Worm (Caenorhabditis elegans) whole organism, late embryonic: ENCODE data around the gene ints-7.

Experiments used
- C08G9.2 ChIP-seq: sonication (generic microtip); optimal IDR thresholded peaks from 2 replicates; lab custom pipeline; 2016; ENCODE audit warnings: mild to moderate bottlenecking, missing genetic modification characterization, moderate library complexity, missing compliant biosample characterization
- K02D7.2 ChIP-seq: sonication (generic microtip); optimal IDR thresholded peaks from 2 replicates; lab custom pipeline; 2017; ENCODE audit warnings: mild to moderate bottlenecking, missing genetic modification characterization, missing compliant biosample characterization
- K09A11.1 ChIP-seq: sonication (generic microtip); optimal IDR thresholded peaks from 2 replicates; lab custom pipeline; 2017; ENCODE audit warnings: antibody characterized with exemption, mild to moderate bottlenecking, missing genetic modification characterization, missing compliant biosample characterization; ENCODE audit not compliant: insufficient read depth
- ahr-1 ChIP-seq: sonication (generic microtip); optimal IDR thresholded peaks from 2 replicates; lab custom pipeline; 2016; ENCODE audit warnings: missing genetic modification characterization, missing compliant biosample characterization
- ama-1 ChIP-seq: fragments of 150-350 bp; optimal IDR thresholded peaks from 2 replicates; lab custom pipeline; 2014
- ceh-18 ChIP-seq: sonication (generic microtip); optimal IDR thresholded peaks from 2 replicates; lab custom pipeline; 2016; ENCODE audit warnings: missing genetic modification characterization, missing compliant biosample characterization
- ceh-24 ChIP-seq: sonication (generic microtip); optimal IDR thresholded peaks from 2 replicates; lab custom pipeline; 2016; ENCODE audit warnings: mild to moderate bottlenecking, missing genetic modification characterization, missing compliant biosample characterization
- ceh-30 ChIP-seq: fragments of 150-350 bp; optimal IDR thresholded peaks from 2 replicates; lab custom pipeline; 2014; ENCODE audit warnings: missing biosample characterization, missing genetic modification characterization
- ceh-31 ChIP-seq: sonication (generic microtip); optimal IDR thresholded peaks from 2 replicates; lab custom pipeline; 2016; ENCODE audit warnings: missing genetic modification characterization, missing compliant biosample characterization
- ceh-34 ChIP-seq: sonication (generic microtip); optimal IDR thresholded peaks from 2 replicates; lab custom pipeline; 2016; ENCODE audit warnings: mild to moderate bottlenecking, missing genetic modification characterization, missing compliant biosample characterization
- ceh-6 ChIP-seq: fragments of 200-800 bp; sonication (Bioruptor generic); optimal IDR thresholded peaks from 2 replicates; lab custom pipeline; 2018; ENCODE audit warnings: mild to moderate bottlenecking, missing genetic modification characterization, missing compliant biosample characterization
- elt-2 ChIP-seq: sonication (generic microtip); optimal IDR thresholded peaks from 2 replicates; lab custom pipeline; 2016; ENCODE audit warnings: missing genetic modification reagents, missing genetic modification characterization, missing compliant biosample characterization
- ets-4 ChIP-seq: sonication (generic microtip); optimal IDR thresholded peaks from 2 replicates; lab custom pipeline; 2016; ENCODE audit warnings: missing genetic modification characterization, missing compliant biosample characterization
- eyg-1 ChIP-seq: sonication (generic microtip); optimal IDR thresholded peaks from 2 replicates; lab custom pipeline; 2016; ENCODE audit warnings: missing genotype, missing genetic modification characterization, missing compliant biosample characterization
- gmeb-2 ChIP-seq: sonication (generic microtip); optimal IDR thresholded peaks from 2 replicates; lab custom pipeline; 2016; ENCODE audit warnings: missing genetic modification characterization, inconsistent platforms, missing compliant biosample characterization
- hlh-13 ChIP-seq: fragments of 200-800 bp; sonication (Bioruptor generic); optimal IDR thresholded peaks from 2 replicates; lab custom pipeline; 2018; ENCODE audit warnings: mild to moderate bottlenecking, missing genetic modification characterization, missing compliant biosample characterization
- lim-6 ChIP-seq: sonication (generic microtip); optimal IDR thresholded peaks from 2 replicates; lab custom pipeline; 2016; ENCODE audit warnings: missing genetic modification characterization, missing compliant biosample characterization
- lin-11 ChIP-seq: fragments of 200-800 bp; sonication (Bioruptor generic); optimal IDR thresholded peaks from 2 replicates; lab custom pipeline; 2018; ENCODE audit warnings: mild to moderate bottlenecking, missing genetic modification characterization, missing compliant biosample characterization
- nfya-1 ChIP-seq: sonication (generic microtip); optimal IDR thresholded peaks from 2 replicates; lab custom pipeline; 2017; ENCODE audit warnings: missing genetic modification characterization, mild to moderate bottlenecking, missing compliant biosample characterization, antibody characterized with exemption, moderate library complexity
- nhr-232 ChIP-seq: sonication (generic microtip); optimal IDR thresholded peaks from 2 replicates; lab custom pipeline; 2016; ENCODE audit warnings: missing genetic modification characterization, missing compliant biosample characterization
- npax-4 ChIP-seq: sonication (generic microtip); optimal IDR thresholded peaks from 2 replicates; lab custom pipeline; 2016; ENCODE audit warnings: missing genetic modification characterization, missing compliant biosample characterization
- pag-3 ChIP-seq: sonication (generic microtip); optimal IDR thresholded peaks from 2 replicates; lab custom pipeline; 2016; ENCODE audit warnings: missing compliant biosample characterization, missing genetic modification characterization, borderline replicate concordance
- pqm-1 ChIP-seq: sonication (generic microtip); optimal IDR thresholded peaks from 2 replicates; lab custom pipeline; 2016; ENCODE audit warnings: missing genetic modification characterization, missing compliant biosample characterization
- pros-1 ChIP-seq: fragments of 150-350 bp; optimal IDR thresholded peaks from 2 replicates; lab custom pipeline; 2014; ENCODE audit warnings: missing biosample characterization, missing genetic modification reagents, missing genetic modification characterization
- rnt-1 ChIP-seq: sonication (generic microtip); optimal IDR thresholded peaks from 2 replicates; lab custom pipeline; 2016; ENCODE audit warnings: missing genetic modification characterization, missing compliant biosample characterization
- syd-9 ChIP-seq: sonication (generic microtip); optimal IDR thresholded peaks from 2 replicates; lab custom pipeline; 2016; ENCODE audit warnings: mild to moderate bottlenecking, missing genetic modification characterization, moderate library complexity, missing compliant biosample characterization
- tbx-2 ChIP-seq: sonication (generic microtip); optimal IDR thresholded peaks from 2 replicates; lab custom pipeline; 2016; ENCODE audit warnings: missing genetic modification characterization, missing compliant biosample characterization
- unc-55 ChIP-seq: sonication (generic microtip); optimal IDR thresholded peaks from 2 replicates; lab custom pipeline; 2017; ENCODE audit warnings: missing biosample characterization, missing genetic modification reagents, missing genetic modification characterization
- ztf-16 ChIP-seq: sonication (generic microtip); optimal IDR thresholded peaks from 2 replicates; lab custom pipeline; 2017; ENCODE audit warnings: missing genetic modification characterization, missing compliant biosample characterization

ints-7 gene

ce11 chrII:11599751-11600150 is 17.1 kb downstream of the ints-7 start, which contains the start of gene npp-5:
Gene npp-5, minus strand, starts transcription at chrII:11599809.
- TF ChIP-seq elt-2 (tag; lab: Kevin White, UChicago) = peak; percentile 3
- no peak for TF ChIP-seq pag-3 (tag; lab: Kevin White, UChicago)
- TF ChIP-seq ceh-24 = no peak
- TF ChIP-seq ama-1 (lab: Kevin White, UChicago) = no peak

- TF ChIP-seq ceh-31 (tag; lab: Kevin White, UChicago) (no peak), K09A11.1 (tag; lab: Kevin White, UChicago) (no peak), hlh-13 (GFP tag; lab: Kevin White, UChicago) (no peak)
- TF ChIP-seq, all 69 proteins: peak for 0
These were observed 18.1 kb downstream of the ints-7 start, which contains the start of gene F07A11.4 for ce11 chrII:11600711-11601110. Gene F07A11.4, plus strand, starts transcription at chrII:11601011.

ce11 chrII:11602387-11602960 is 19.8 kb downstream of the ints-7 start:
- TF ChIP-seq ets-4 (tag; lab: Kevin White, UChicago) = peak; percentile 14
- TF ChIP-seq hlh-13 (GFP tag; lab: Kevin White, UChicago) = no peak
- TF ChIP-seq ceh-34 (tag; lab: Kevin White, UChicago) = peak; percentile 59
- TF ChIP-seq ceh-18 = peak; percentile 27
- TF ChIP-seq ztf-16 (tag; lab: Kevin White, UChicago) = no peak
- peak; percentile 76 for TF ChIP-seq nfya-1 (tag; lab: Kevin White, UChicago)
- peak; percentile 66 for TF ChIP-seq rnt-1 (tag; lab: Kevin White, UChicago)

- no peak for TF ChIP-seq npax-4
- TF ChIP-seq ets-4 (tag; lab: Kevin White, UChicago) = no peak
- no peak for TF ChIP-seq ceh-6 (GFP tag; lab: Kevin White, UChicago)
- no peak for TF ChIP-seq ceh-30 (tag; lab: Kevin White, UChicago)
- TF ChIP-seq ahr-1 (tag; lab: Kevin White, UChicago) = no peak
- no peak for TF ChIP-seq ceh-34 (tag; lab: Kevin White, UChicago)
- no peak for TF ChIP-seq unc-55 (GFP tag; lab: Kevin White, UChicago)
- no peak for TF ChIP-seq eyg-1
- no peak for TF ChIP-seq C08G9.2 (tag; lab: Kevin White, UChicago)
- TF ChIP-seq lin-11 (tag; lab: Kevin White, UChicago) = no peak
- no peak for TF ChIP-seq hlh-13 (GFP tag; lab: Kevin White, UChicago)
These were observed 22.0 kb downstream of the ints-7 start for ce11 chrII:11604613-11605012.

ce11 chrII:11611462-11611861 is 28.8 kb downstream of the ints-7 start:
- TF ChIP-seq elt-2 (tag; lab: Kevin White, UChicago) = peak; percentile 98
- TF ChIP-seq lim-6 (tag; lab: Kevin White, UChicago) = no peak
- TF ChIP-seq, all 69 proteins: peak for 1

ce11 chrII:11612034-11612723 is 29.5 kb downstream of the ints-7 start, which contains the start of gene F07A11.5:
Gene F07A11.5, plus strand, starts transcription at chrII:11612300.
- TF ChIP-seq pros-1 (tag; lab: Kevin White, UChicago) (no peak), hlh-13 (GFP tag; lab: Kevin White, UChicago) (no peak), lin-11 (tag; lab: Kevin White, UChicago) (no peak), ceh-30 (tag; lab: Kevin White, UChicago) (no peak), tbx-2 (tag; lab: Kevin White, UChicago) (no peak), nhr-232 (no peak), unc-55 (GFP tag; lab: Kevin White, UChicago) (no peak), ama-1 (lab: Kevin White, UChicago) (no peak), nfya-1 (tag; lab: Kevin White, UChicago) (no peak), pqm-1 (tag; lab: Kevin White, UChicago) (no peak), gmeb-2 (tag; lab: Kevin White, UChicago) (no peak), syd-9 (no peak), K02D7.2 (tag; lab: Kevin White, UChicago) (no peak)
